Fruit fly (Drosophila melanogaster) whole organism, embryonic: ENCODE measurements around the gene ProtB.

Experiments
- Abd-B ChIP-seq: fragments of 200-800 bp; sonication (Bioruptor generic); optimal IDR thresholded peaks from 2 replicates; lab custom pipeline; 2018; ENCODE audit warnings: missing biosample characterization, mild to moderate bottlenecking, missing genetic modification characterization, moderate library complexity
- Aef1 ChIP-seq: fragments of 200-800 bp; sonication (Bioruptor generic); IDR thresholded peaks from 3 replicates; pipeline ENCODE4 v1.3.6; 2022; ENCODE audit warnings: missing biosample characterization, missing genetic modification characterization
- CG10565 ChIP-seq: fragments of 200-800 bp; sonication (Bioruptor generic); optimal IDR thresholded peaks from 3 replicates; lab custom pipeline; 2016; ENCODE audit warnings: missing biosample characterization, mild to moderate bottlenecking, missing genetic modification characterization
- CG17385 ChIP-seq: fragments of 200-800 bp; sonication (Bioruptor generic); optimal IDR thresholded peaks from 3 replicates; lab custom pipeline; 2018; ENCODE audit warnings: missing biosample characterization, mild to moderate bottlenecking, missing genetic modification characterization
- CG2678 ChIP-seq: fragments of 200-800 bp; sonication (Bioruptor generic); optimal IDR thresholded peaks from 3 replicates; lab custom pipeline; 2019; ENCODE audit warnings: missing biosample characterization, mild to moderate bottlenecking, missing genetic modification characterization, moderate library complexity
- CG3065 ChIP-seq: fragments of 200-800 bp; sonication (Bioruptor generic); optimal IDR thresholded peaks from 2 replicates; lab custom pipeline; 2016; ENCODE audit warnings: missing biosample characterization, missing genetic modification characterization
- CG31388 ChIP-seq: fragments of 200-800 bp; sonication (Bioruptor generic); optimal IDR thresholded peaks from 2 replicates; lab custom pipeline; 2016; ENCODE audit warnings: missing biosample characterization, missing genetic modification characterization
- CG32772 ChIP-seq: fragments of 200-800 bp; sonication (Bioruptor generic); IDR thresholded peaks from 2 replicates; pipeline ENCODE4 v1.3.6; 2022; ENCODE audit warnings: missing biosample characterization, missing genetic modification characterization
- CG3838 ChIP-seq: fragments of 200-800 bp; sonication (Bioruptor generic); optimal IDR thresholded peaks from 3 replicates; lab custom pipeline; 2016; ENCODE audit warnings: missing biosample characterization, missing genetic modification characterization
- CG3847 ChIP-seq: fragments of 200-800 bp; sonication (Bioruptor generic); IDR thresholded peaks from 2 replicates; pipeline ENCODE4 v1.3.6; 2022; ENCODE audit warnings: missing biosample characterization, missing genetic modification characterization
- CG42726 ChIP-seq: fragments of 200-800 bp; sonication (Bioruptor generic); IDR thresholded peaks from 2 replicates; pipeline ENCODE4 v1.3.6; 2022; ENCODE audit warnings: missing biosample characterization, missing genetic modification characterization; ENCODE audit not compliant: partially characterized antibody
- CG4404 ChIP-seq: fragments of 200-800 bp; sonication (Bioruptor generic); IDR thresholded peaks from 2 replicates; pipeline ENCODE4 v1.3.6; 2022; ENCODE audit warnings: missing biosample characterization, missing genetic modification characterization
- CG6272 ChIP-seq: fragments of 200-800 bp; sonication (Bioruptor generic); IDR thresholded peaks from 2 replicates; pipeline ENCODE4 v1.3.6; 2022; ENCODE audit warnings: missing biosample characterization, missing genetic modification characterization
- CG6689 ChIP-seq: fragments of 200-800 bp; sonication (Bioruptor generic); IDR thresholded peaks from 2 replicates; pipeline ENCODE4 v1.3.6; 2022; ENCODE audit warnings: missing biosample characterization, missing genetic modification characterization
- CG7556 ChIP-seq: fragments of 200-800 bp; sonication (Bioruptor generic); optimal IDR thresholded peaks from 2 replicates; lab custom pipeline; 2017; ENCODE audit warnings: missing biosample characterization, mild to moderate bottlenecking, missing genetic modification characterization
- CG8924 ChIP-seq: fragments of 200-800 bp; optimal IDR thresholded peaks from 3 replicates; lab custom pipeline; 2019; ENCODE audit warnings: missing biosample characterization, mild to moderate bottlenecking, missing genetic modification characterization, moderate library complexity
- Camta ChIP-seq: fragments of 200-800 bp; sonication (Bioruptor generic); optimal IDR thresholded peaks from 2 replicates; lab custom pipeline; 2016; ENCODE audit warnings: missing biosample characterization, missing genetic modification characterization
- Elba2 ChIP-seq: fragments of 200-800 bp; sonication (Bioruptor generic); optimal IDR thresholded peaks from 3 replicates; lab custom pipeline; 2016; ENCODE audit warnings: missing biosample characterization, missing genetic modification characterization
- Fer3 ChIP-seq: fragments of 200-800 bp; sonication (Bioruptor generic); optimal IDR thresholded peaks from 2 replicates; lab custom pipeline; 2018; ENCODE audit warnings: missing biosample characterization, mild to moderate bottlenecking, missing genetic modification characterization, moderate library complexity
- H2.0 ChIP-seq: fragments of 200-800 bp; sonication (Bioruptor generic); IDR thresholded peaks from 2 replicates; pipeline ENCODE4 v1.3.6; 2022; ENCODE audit warnings: missing biosample characterization, missing genetic modification characterization
- Jarid2 ChIP-seq: fragments of 200-800 bp; sonication (Bioruptor generic); optimal IDR thresholded peaks from 3 replicates; lab custom pipeline; 2017; ENCODE audit warnings: mild to moderate bottlenecking, missing biosample characterization, missing genetic modification reagents, missing genetic modification characterization
- Kr ChIP-seq: fragments of 200-800 bp; sonication (Bioruptor generic); optimal IDR thresholded peaks from 2 replicates; lab custom pipeline; 2017; ENCODE audit warnings: missing biosample characterization, mild to moderate bottlenecking, missing genetic modification characterization
- MESR4 ChIP-seq: fragments of 200-800 bp; sonication (Bioruptor generic); optimal IDR thresholded peaks from 2 replicates; lab custom pipeline; 2018; ENCODE audit warnings: missing biosample characterization, mild to moderate bottlenecking, missing genetic modification characterization, moderate library complexity
- Meics ChIP-seq: fragments of 200-800 bp; sonication (Bioruptor generic); optimal IDR thresholded peaks from 2 replicates; lab custom pipeline; 2017; ENCODE audit warnings: missing biosample characterization, mild to moderate bottlenecking, missing genetic modification characterization
- NK7.1 ChIP-seq: fragments of 200-800 bp; sonication (Bioruptor generic); optimal IDR thresholded peaks from 3 replicates; lab custom pipeline; 2016; ENCODE audit warnings: missing biosample characterization, missing genetic modification characterization
- Nf-YB ChIP-seq: fragments of 200-800 bp; sonication (Bioruptor generic); optimal IDR thresholded peaks from 3 replicates; lab custom pipeline; 2019; ENCODE audit warnings: missing biosample characterization, mild to moderate bottlenecking, missing genetic modification characterization, moderate library complexity
- Opbp ChIP-seq: fragments of 200-800 bp; sonication (Bioruptor generic); IDR thresholded peaks from 3 replicates; pipeline ENCODE4 v1.3.6; 2022; ENCODE audit warnings: missing biosample characterization, missing genetic modification characterization; ENCODE audit not compliant: partially characterized antibody
- Ptx1 ChIP-seq: fragments of 200-800 bp; sonication (Bioruptor generic); IDR thresholded peaks from 2 replicates; pipeline ENCODE4 v1.3.6; 2022; ENCODE audit warnings: missing biosample characterization, missing genetic modification characterization
- Scr ChIP-seq: fragments of 200-800 bp; sonication (Bioruptor generic); IDR thresholded peaks from 2 replicates; pipeline ENCODE4 v1.3.6; 2022; ENCODE audit warnings: missing biosample characterization, missing genetic modification characterization; ENCODE audit not compliant: partially characterized antibody
- Side ChIP-seq: fragments of 200-800 bp; sonication (Bioruptor generic); optimal IDR thresholded peaks from 2 replicates; lab custom pipeline; 2016; ENCODE audit warnings: missing biosample characterization, missing genetic modification characterization
- Sry-δ ChIP-seq: fragments of 200-800 bp; sonication (Bioruptor generic); optimal IDR thresholded peaks from 2 replicates; lab custom pipeline; 2016; ENCODE audit warnings: missing biosample characterization, missing genetic modification characterization
- Xrp1 ChIP-seq: fragments of 200-800 bp; sonication (Bioruptor generic); IDR thresholded peaks from 2 replicates; pipeline ENCODE4 v1.3.6; 2022; ENCODE audit warnings: missing biosample characterization, missing genetic modification characterization
- aop ChIP-seq: fragments of 200-800 bp; sonication (Bioruptor generic); IDR thresholded peaks from 2 replicates; pipeline ENCODE4 v1.3.6; 2022; ENCODE audit warnings: missing biosample characterization, missing genetic modification characterization
- ase ChIP-seq: fragments of 200-800 bp; sonication (Bioruptor generic); IDR thresholded peaks from 3 replicates; pipeline ENCODE4 v1.3.6; 2022; ENCODE audit warnings: missing biosample characterization, missing genetic modification characterization
- btn ChIP-seq: fragments of 200-800 bp; sonication (Bioruptor generic); optimal IDR thresholded peaks from 2 replicates; lab custom pipeline; 2016; ENCODE audit warnings: missing biosample characterization, missing genetic modification characterization
- grau ChIP-seq: fragments of 200-800 bp; optimal IDR thresholded peaks from 3 replicates; lab custom pipeline; 2019; ENCODE audit warnings: missing biosample characterization, mild to moderate bottlenecking, missing genetic modification characterization, moderate library complexity
- kay ChIP-seq: fragments of 200-800 bp; sonication (Bioruptor generic); optimal IDR thresholded peaks from 2 replicates; lab custom pipeline; 2016; ENCODE audit warnings: missing biosample characterization, missing genetic modification characterization
- lab ChIP-seq: fragments of 200-800 bp; sonication (Bioruptor generic); optimal IDR thresholded peaks from 3 replicates; lab custom pipeline; 2017; ENCODE audit warnings: missing biosample characterization, missing genetic modification characterization, mild to moderate bottlenecking, moderate library complexity, missing genetic modification reagents
- oc ChIP-seq: fragments of 200-800 bp; sonication (Bioruptor generic); optimal IDR thresholded peaks from 2 replicates; lab custom pipeline; 2018; ENCODE audit warnings: missing biosample characterization, mild to moderate bottlenecking, missing genetic modification characterization, moderate library complexity
- prd ChIP-seq, 3 experiments: fragments of >200 bp in 2 of 3; fragments of 200-800 bp in 1 of 3; sonication (Bioruptor generic) in 1 of 3; optimal IDR thresholded peaks in 2 of 3; IDR thresholded peaks in 1 of 3; 2 replicates in 2 of 3; 3 replicates in 1 of 3; pipeline versions ENCODE4 v1.3.6 to Lab custom; 2017 to 2022; ENCODE audit warnings: missing biosample characterization in 1 of 3, missing genetic modification characterization in 1 of 3
- salm ChIP-seq: fragments of 200-800 bp; sonication (Bioruptor generic); optimal IDR thresholded peaks from 2 replicates; lab custom pipeline; 2018; ENCODE audit warnings: missing biosample characterization, mild to moderate bottlenecking, missing genetic modification characterization
- sens-2 ChIP-seq: fragments of 200-800 bp; sonication (Bioruptor generic); IDR thresholded peaks from 2 replicates; pipeline ENCODE4 v1.3.6; 2022; ENCODE audit warnings: missing biosample characterization, missing genetic modification characterization
- sisA ChIP-seq: fragments of 200-800 bp; sonication (Bioruptor generic); IDR thresholded peaks from 2 replicates; pipeline ENCODE4 v1.3.6; 2022; ENCODE audit warnings: missing biosample characterization, missing genetic modification characterization
- sna ChIP-seq: fragments of 200-800 bp; sonication (Bioruptor generic); IDR thresholded peaks from 2 replicates; pipeline ENCODE4 v1.3.6; 2022; ENCODE audit warnings: missing biosample characterization, missing genetic modification characterization; ENCODE audit not compliant: partially characterized antibody
- tx ChIP-seq: fragments of 200-800 bp; sonication (Bioruptor generic); optimal IDR thresholded peaks from 2 replicates; lab custom pipeline; 2016; ENCODE audit warnings: missing biosample characterization, missing genetic modification characterization
- z ChIP-seq: fragments of 200-800 bp; sonication (Bioruptor generic); IDR thresholded peaks from 3 replicates; pipeline ENCODE4 v1.3.6; 2022; ENCODE audit warnings: missing biosample characterization, missing genetic modification characterization

Gene ProtB

dm6 chr2L:14887530-14887929 is 4.0 kb upstream of the ProtB start (continued):
- TF ChIP-seq oc (tag; lab: Kevin White, UChicago) (no peak), Sry-δ (no peak), Meics (GFP tag; lab: Kevin White, UChicago) (peak; percentile 40), Elba2 (GFP tag; lab: Kevin White, UChicago) (no peak), Side (GFP tag; lab: Kevin White, UChicago) (no peak), Xrp1 (GFP tag; lab: Robert Waterston, UW) (no peak), Abd-B (no peak), CG7556 (GFP tag; lab: Kevin White, UChicago) (no peak), CG10565 (GFP tag; lab: Kevin White, UChicago) (no peak), CG8924 (tag; lab: Kevin White, UChicago) (no peak), CG6689 (GFP tag; lab: Robert Waterston, UW) (no peak), btn (no peak), aop (no peak), Nf-YB (GFP tag; lab: Kevin White, UChicago) (no peak), sens-2 (GFP tag; lab: Robert Waterston, UW) (no peak), lab (GFP tag; lab: Kevin White, UChicago) (peak; percentile 57), CG3847 (GFP tag; lab: Robert Waterston, UW) (0 out of 2 replicates have a peak, but pooled peaks have one; percentile 19), ase (GFP tag; lab: Robert Waterston, UW) (no peak), CG6272 (GFP tag; lab: Robert Waterston, UW) (no peak), CG3065 (GFP tag; lab: Kevin White, UChicago) (no peak), Opbp (GFP tag; lab: Robert Waterston, UW) (no peak), sna (GFP tag; lab: Robert Waterston, UW) (no peak), CG32772 (GFP tag; lab: Robert Waterston, UW) (no peak), Kr (no peak), CG3838 (no peak), CG2678 (peak; percentile 66), Fer3 (tag; lab: Kevin White, UChicago) (peak; percentile 36), sisA (GFP tag; lab: Robert Waterston, UW) (no peak), CG31388 (GFP tag; lab: Kevin White, UChicago) (no peak), CG42726 (GFP tag; lab: Robert Waterston, UW) (no peak), CG4404 (GFP tag; lab: Robert Waterston, UW) (no peak), prd (optimal IDR thresholded peaks at IDR 0.05; lab: Kevin White, UChicago) (no peak), prd (GFP tag; IDR thresholded peaks at IDR 0.05; lab: Robert Waterston, UW) (0 out of 3 replicates have a peak, but pooled peaks have one; percentile 9), MESR4 (GFP tag; lab: Kevin White, UChicago) (no peak), z (GFP tag; lab: Robert Waterston, UW) (no peak), Scr (no peak), grau (tag; lab: Kevin White, UChicago) (no peak), Ptx1 (GFP tag; lab: Robert Waterston, UW) (peak; percentile 46; the same call in 1 of the 2 replicates), tx (no peak), salm (tag; lab: Kevin White, UChicago) (no peak), H2.0 (GFP tag; lab: Robert Waterston, UW) (no peak), NK7.1 (GFP tag; lab: Kevin White, UChicago) (no peak), kay (no peak), Aef1 (no peak), CG17385 (GFP tag; lab: Kevin White, UChicago) (no peak), Jarid2 (GFP tag; lab: Kevin White, UChicago) (no peak), Camta (GFP tag; lab: Kevin White, UChicago) (no peak)
